Worm (Caenorhabditis elegans) whole organism, late embryonic: ENCODE results near the gene sre-20.

ENCODE experiments used
- ama-1 ChIP-seq: fragments of 150-350 bp; optimal IDR thresholded peaks from 2 replicates; lab custom pipeline; 2014
- fkh-6 ChIP-seq: sonication (generic microtip); optimal IDR thresholded peaks from 2 replicates; lab custom pipeline; 2016; ENCODE audit warnings: missing genetic modification characterization, missing compliant biosample characterization

DNA sequence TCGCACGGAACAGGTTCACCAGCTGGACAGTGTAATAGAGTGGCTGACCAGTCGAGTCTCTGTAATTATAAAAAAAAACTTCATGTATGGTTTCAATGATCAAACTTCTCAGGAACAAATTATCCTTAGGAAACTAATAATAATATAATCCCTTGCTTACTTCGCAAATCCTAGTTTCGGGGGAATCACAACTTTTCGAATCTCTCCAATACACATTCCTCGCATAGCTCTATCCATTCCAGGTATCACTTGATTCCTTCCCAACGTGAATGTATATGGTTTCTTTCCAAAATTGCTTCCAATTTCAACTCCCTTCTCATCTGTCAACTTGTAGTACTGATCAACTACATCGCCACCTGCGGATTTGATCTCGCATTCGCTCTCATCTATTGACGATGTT is 1.6 kb upstream of the sre-20 start:
- TF ChIP-seq fkh-6 (no peak), ama-1 (no peak)
